Worm (Caenorhabditis elegans) whole organism, L4 larva: ENCODE data around the gene str-31.

ENCODE experiments used
- F26F4.8 ChIP-seq: fragments of 200-800 bp; sonication (Bioruptor generic); conservative IDR thresholded peaks from 2 replicates; pipeline ENCODE4 v1.3.6; 2022; ENCODE audit warnings: missing genetic modification characterization, missing compliant biosample characterization
- F49E8.2 ChIP-seq: sonication (generic microtip); optimal IDR thresholded peaks from 2 replicates; lab custom pipeline; 2016; ENCODE audit warnings: missing compliant biosample characterization, mild to moderate bottlenecking, missing genetic modification characterization, borderline replicate concordance
- T26A8.4 ChIP-seq: fragments of 200-800 bp; sonication (Bioruptor generic); IDR thresholded peaks from 2 replicates; pipeline ENCODE4 v1.3.6; 2022; ENCODE audit warnings: missing genetic modification characterization, missing compliant biosample characterization
- aha-1 ChIP-seq: fragments of 150-350 bp; peaks from one replicate; lab custom pipeline; 2014; ENCODE audit warnings: missing biosample characterization, missing genetic modification characterization
- ama-1 ChIP-seq: fragments of 150-350 bp; optimal IDR thresholded peaks from 2 replicates; lab custom pipeline; 2014; ENCODE audit warnings: inconsistent platforms, mixed read lengths
- arid-1 ChIP-seq: fragments of 200-800 bp; sonication (Bioruptor generic); conservative IDR thresholded peaks from 2 replicates; pipeline ENCODE4 v1.3.6; 2022; ENCODE audit warnings: missing genetic modification reagents, missing genetic modification characterization, missing compliant biosample characterization
- ceh-62 ChIP-seq: sonication (generic microtip); optimal IDR thresholded peaks from 2 replicates; lab custom pipeline; 2017; ENCODE audit warnings: missing biosample characterization, missing genetic modification characterization
- ctbp-1 ChIP-seq: fragments of 200-800 bp; sonication (Bioruptor generic); IDR thresholded peaks from 2 replicates; pipeline ENCODE4 v1.3.6; 2022; ENCODE audit warnings: missing genetic modification reagents, missing genetic modification characterization, missing compliant biosample characterization
- daf-12 ChIP-seq: fragments of 150-350 bp; optimal IDR thresholded peaks from 2 replicates; lab custom pipeline; 2014; ENCODE audit warnings: missing biosample characterization, missing genetic modification reagents, missing genetic modification characterization
- daf-16 ChIP-seq, 3 experiments: sonication (generic microtip); optimal IDR thresholded peaks; 2 replicates each; lab custom pipeline; 2016 to 2017; ENCODE audit warnings: missing genetic modification characterization in 3 of 3, missing genetic modification reagents in 3 of 3, mild to moderate bottlenecking in 2 of 3, missing compliant biosample characterization in 2 of 3, missing biosample characterization in 1 of 3, moderate library complexity in 1 of 3
- dmd-6 ChIP-seq: fragments of 200-800 bp; sonication (Bioruptor generic); IDR thresholded peaks from 2 replicates; pipeline ENCODE4 v1.3.6; 2022; ENCODE audit warnings: missing genetic modification reagents, missing genetic modification characterization, missing compliant biosample characterization
- dmd-9 ChIP-seq: fragments of 200-800 bp; sonication (Bioruptor generic); IDR thresholded peaks from 2 replicates; pipeline ENCODE4 v1.3.6; 2022; ENCODE audit warnings: missing genetic modification reagents, missing genetic modification characterization, missing compliant biosample characterization
- dve-1 ChIP-seq: sonication (generic microtip); optimal IDR thresholded peaks from 2 replicates; lab custom pipeline; 2017; ENCODE audit warnings: antibody characterized with exemption, mild to moderate bottlenecking, missing genetic modification characterization, missing compliant biosample characterization; ENCODE audit not compliant: insufficient read depth
- egl-27 ChIP-seq: sonication (generic microtip); optimal IDR thresholded peaks from 3 replicates; lab custom pipeline; 2017; ENCODE audit warnings: missing biosample characterization, missing genetic modification reagents, missing genetic modification characterization
- hif-1 ChIP-seq, 2 experiments: sonication (generic microtip); optimal IDR thresholded peaks; 2 replicates each; lab custom pipeline; 2016 to 2017; ENCODE audit warnings: missing compliant biosample characterization in 2 of 2, missing genetic modification characterization in 2 of 2, missing genetic modification reagents in 2 of 2, missing genotype in 2 of 2, mild to moderate bottlenecking in 1 of 2
- hlh-11 ChIP-seq: fragments of 200-800 bp; sonication (Bioruptor generic); optimal IDR thresholded peaks from 2 replicates; lab custom pipeline; 2018; ENCODE audit warnings: mild to moderate bottlenecking, missing genetic modification characterization, missing compliant biosample characterization
- hlh-30 ChIP-seq: sonication (generic microtip); optimal IDR thresholded peaks from 2 replicates; lab custom pipeline; 2017; ENCODE audit warnings: antibody characterized with exemption, mild to moderate bottlenecking, missing genetic modification characterization, missing compliant biosample characterization; ENCODE audit not compliant: insufficient read depth
- jun-1 ChIP-seq: fragments of 150-350 bp; optimal IDR thresholded peaks from 2 replicates; lab custom pipeline; 2014; ENCODE audit warnings: missing biosample characterization, missing genetic modification reagents, missing genetic modification characterization
- lim-7 ChIP-seq: fragments of 200-800 bp; sonication (Bioruptor generic); IDR thresholded peaks from 2 replicates; pipeline ENCODE4 v1.3.6; 2022; ENCODE audit warnings: missing genetic modification characterization, missing compliant biosample characterization
- lin-15B ChIP-seq: fragments of 150-350 bp; sonication (generic microtip); optimal IDR thresholded peaks from 3 replicates; lab custom pipeline; 2014; ENCODE audit warnings: missing biosample characterization, missing genetic modification characterization
- mdt-29 ChIP-seq: fragments of 200-800 bp; sonication (Bioruptor generic); IDR thresholded peaks from 2 replicates; pipeline ENCODE4 v1.3.6; 2022; ENCODE audit warnings: missing genetic modification reagents, missing genetic modification characterization, missing compliant biosample characterization
- mxl-3 ChIP-seq: fragments of 200-800 bp; sonication (Bioruptor generic); optimal IDR thresholded peaks from 2 replicates; lab custom pipeline; 2018; ENCODE audit warnings: mild to moderate bottlenecking, missing genetic modification characterization, missing compliant biosample characterization
- nhr-10 ChIP-seq: fragments of 150-350 bp; optimal IDR thresholded peaks from 2 replicates; lab custom pipeline; 2014; ENCODE audit warnings: missing biosample characterization, missing genetic modification characterization
- nhr-111 ChIP-seq: fragments of 200-800 bp; sonication (Bioruptor generic); optimal IDR thresholded peaks from 2 replicates; lab custom pipeline; 2018; ENCODE audit warnings: mild to moderate bottlenecking, missing genetic modification characterization, missing compliant biosample characterization
- nhr-25 ChIP-seq: sonication (generic microtip); optimal IDR thresholded peaks from 2 replicates; lab custom pipeline; 2017; ENCODE audit warnings: missing genetic modification characterization, mild to moderate bottlenecking, missing compliant biosample characterization, antibody characterized with exemption, moderate library complexity, borderline replicate concordance; ENCODE audit not compliant: insufficient read depth
- nhr-42 ChIP-seq: fragments of 200-800 bp; sonication (Bioruptor generic); IDR thresholded peaks from 2 replicates; pipeline ENCODE4 v1.3.6; 2022; ENCODE audit warnings: missing genetic modification characterization, missing compliant biosample characterization
- nhr-48 ChIP-seq: sonication (generic microtip); optimal IDR thresholded peaks from 2 replicates; lab custom pipeline; 2016; ENCODE audit warnings: mild to moderate bottlenecking, missing genetic modification characterization, missing compliant biosample characterization
- nhr-6 ChIP-seq: fragments of 150-350 bp; optimal IDR thresholded peaks from 2 replicates; lab custom pipeline; 2014; ENCODE audit warnings: missing biosample characterization, missing genetic modification characterization
- pqm-1 ChIP-seq: sonication (generic microtip); optimal IDR thresholded peaks from 2 replicates; lab custom pipeline; 2017; ENCODE audit warnings: missing biosample characterization, missing genetic modification characterization
- rbr-2 ChIP-seq: sonication (generic microtip); optimal IDR thresholded peaks from 2 replicates; lab custom pipeline; 2016; ENCODE audit warnings: missing genotype, missing genetic modification characterization, missing compliant biosample characterization
- set-16 ChIP-seq: fragments of 200-800 bp; sonication (Bioruptor generic); IDR thresholded peaks from 2 replicates; pipeline ENCODE4 v1.3.6; 2022; ENCODE audit warnings: missing genetic modification reagents, missing genetic modification characterization, missing compliant biosample characterization
- snpc-1.2 ChIP-seq: fragments of 200-800 bp; sonication (Bioruptor generic); IDR thresholded peaks from 2 replicates; pipeline ENCODE4 v1.3.6; 2022; ENCODE audit warnings: missing genetic modification reagents, missing genetic modification characterization, missing compliant biosample characterization
- spr-3 ChIP-seq: fragments of 200-800 bp; sonication (Bioruptor generic); optimal IDR thresholded peaks from 2 replicates; lab custom pipeline; 2018; ENCODE audit warnings: mild to moderate bottlenecking, missing genetic modification characterization, missing compliant biosample characterization
- tra-1 ChIP-seq: fragments of 200-800 bp; sonication (Bioruptor generic); IDR thresholded peaks from 2 replicates; pipeline ENCODE4 v1.3.6; 2022; ENCODE audit warnings: missing genetic modification reagents, missing genetic modification characterization, missing compliant biosample characterization
- unc-62 ChIP-seq, 3 experiments: fragments of 150-350 bp in 1 of 3; sonication (generic microtip); optimal IDR thresholded peaks in 2 of 3; peaks in 1 of 3; 1 replicate in 1 of 3; 2 replicates in 2 of 3; lab custom pipeline; 2014 to 2017; ENCODE audit warnings: missing biosample characterization in 3 of 3, missing genetic modification characterization in 3 of 3, missing genetic modification reagents in 3 of 3, missing genotype in 1 of 3
- zip-11 ChIP-seq: fragments of 200-800 bp; sonication (Bioruptor generic); IDR thresholded peaks from 2 replicates; pipeline ENCODE4 v1.3.6; 2022; ENCODE audit warnings: missing genetic modification characterization, missing compliant biosample characterization
- ztf-7 ChIP-seq: fragments of 150-350 bp; optimal IDR thresholded peaks from 2 replicates; lab custom pipeline; 2014; ENCODE audit warnings: missing biosample characterization, missing genetic modification characterization

str-31 gene

DNA sequence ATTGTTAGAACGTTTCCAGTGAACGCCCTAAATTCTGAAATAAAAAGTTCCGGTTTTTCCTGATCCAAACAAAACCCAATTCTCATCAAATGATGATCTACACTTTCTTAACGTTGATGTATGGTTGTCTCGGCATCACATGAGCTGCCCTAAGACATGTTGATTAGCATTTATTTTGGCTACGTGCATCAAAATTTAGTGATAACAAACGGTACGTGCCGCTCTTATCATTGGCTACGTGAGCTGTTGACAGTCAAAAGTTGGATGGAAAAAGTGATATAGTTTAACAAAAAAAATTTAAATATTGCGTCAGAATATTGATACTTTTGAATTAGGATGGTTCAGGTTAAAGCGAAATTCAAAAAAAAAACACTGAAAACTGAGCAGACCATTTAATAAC is 39.6 kb upstream of the str-31 start:
- TF ChIP-seq dmd-9 (GFP tag; lab: Robert Waterston, UW) = no peak
- no peak for TF ChIP-seq nhr-10 (tag; lab: Kevin White, UChicago)
- TF ChIP-seq aha-1 = peak; percentile 99
- no peak for TF ChIP-seq nhr-25 (tag; lab: Kevin White, UChicago)
- TF ChIP-seq rbr-2 (tag; lab: Kevin White, UChicago) = no peak
- TF ChIP-seq zip-11 (GFP tag; lab: Robert Waterston, UW) = no peak
- no peak for TF ChIP-seq daf-16 (GFP tag; optimal IDR thresholded peaks at IDR 0.05; lab: Kevin White, UChicago)
- peak; percentile 97 for TF ChIP-seq daf-16 (tag; optimal IDR thresholded peaks at IDR 0.05; lab: Kevin White, UChicago)
- TF ChIP-seq hlh-11 = no peak
- peak; percentile 66 for TF ChIP-seq dmd-6 (GFP tag; lab: Robert Waterston, UW)
- peak; percentile 40 for TF ChIP-seq hlh-30
- peak; percentile 48 for TF ChIP-seq pqm-1 (tag; lab: Kevin White, UChicago)
- no peak for TF ChIP-seq ceh-62 (tag; lab: Kevin White, UChicago)
- TF ChIP-seq lin-15B (tag; lab: Kevin White, UChicago) = no peak
- peak in 1 of 2 experiments; percentile 70 for TF ChIP-seq hif-1 (tag; optimal IDR thresholded peaks at IDR 0.05; lab: Kevin White, UChicago)
- no peak for TF ChIP-seq T26A8.4 (GFP tag; lab: Robert Waterston, UW)
- TF ChIP-seq arid-1 (GFP tag; lab: Robert Waterston, UW) = no peak
- no peak for TF ChIP-seq F49E8.2 (tag; lab: Kevin White, UChicago)
- TF ChIP-seq dve-1 (tag; lab: Kevin White, UChicago) = no peak
- no peak for TF ChIP-seq tra-1 (GFP tag; lab: Robert Waterston, UW)
- TF ChIP-seq jun-1 = no peak
- no peak for TF ChIP-seq mdt-29 (GFP tag; lab: Robert Waterston, UW)

DNA sequence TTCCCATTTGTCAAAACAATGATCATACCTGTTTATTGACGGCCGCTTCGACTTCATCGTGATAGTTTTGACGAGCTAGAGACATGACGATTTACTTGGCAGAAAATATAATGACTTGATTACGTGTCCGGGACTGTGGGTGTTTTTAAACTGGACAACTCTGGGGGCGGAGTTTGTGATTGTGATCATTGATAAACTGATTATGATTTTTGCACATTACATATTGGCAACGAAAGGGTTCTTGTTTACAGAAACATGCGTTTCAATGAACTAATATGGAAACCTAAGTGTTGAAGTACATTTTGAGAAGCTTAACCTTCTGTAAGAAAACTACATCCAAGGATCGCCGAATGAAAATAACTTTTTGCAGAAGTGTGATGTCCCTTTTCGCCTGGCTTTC is 39.0 kb upstream of the str-31 start, which contains the start of gene ftn-1:
ftn-1 (minus strand) TSS at position 101 of the 400 bp plus-strand sequence.
- TF ChIP-seq mxl-3 (GFP tag; lab: Kevin White, UChicago) (no peak), nhr-48 (tag; lab: Kevin White, UChicago) (no peak), ama-1 (lab: Kevin White, UChicago) (peak; percentile 37), unc-62 (GFP tag; optimal IDR thresholded peaks at IDR 0.05 in 1 of 2; lab: Kevin White, UChicago) (peak in 1 of 2 experiments; percentile 48), unc-62 (tag; optimal IDR thresholded peaks at IDR 0.05; lab: Kevin White, UChicago) (no peak), daf-16 (GFP tag; optimal IDR thresholded peaks at IDR 0.05; lab: Kevin White, UChicago) (no peak), daf-16 (tag; optimal IDR thresholded peaks at IDR 0.05; lab: Kevin White, UChicago) (peak; percentile 74)

DNA sequence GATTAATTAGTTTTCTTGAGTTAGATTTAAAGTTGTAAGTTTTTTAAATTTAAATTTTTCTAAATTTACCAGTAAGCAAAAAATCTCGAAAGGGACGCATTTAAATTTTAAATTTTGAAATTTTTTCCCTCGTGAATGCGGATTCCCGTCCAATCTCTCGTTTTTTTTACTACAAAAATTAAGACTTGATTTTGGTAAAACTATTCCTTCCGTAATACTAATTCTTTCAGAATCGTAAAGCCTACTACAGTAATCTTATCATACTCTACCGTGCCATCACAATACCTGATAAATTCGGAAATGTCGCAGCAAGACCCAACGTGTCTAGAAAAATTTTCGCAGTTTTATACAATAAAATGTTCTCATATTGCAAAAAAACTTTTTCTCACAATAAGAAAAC is 36.7 kb upstream of the str-31 start, which contains the start of the genes C54F6.19 and nhx-3:
C54F6.19 (plus strand) TSS at position 301 of the 400 bp plus-strand sequence.
nhx-3 (minus strand) TSS at position 337 of the 400 bp plus-strand sequence.
- TF ChIP-seq dmd-6 (GFP tag; lab: Robert Waterston, UW) (no peak), ctbp-1 (no peak), spr-3 (GFP tag; lab: Kevin White, UChicago) (no peak), set-16 (GFP tag; lab: Robert Waterston, UW) (no peak), daf-12 (tag; lab: Kevin White, UChicago) (no peak), snpc-1.2 (no peak), dmd-9 (GFP tag; lab: Robert Waterston, UW) (no peak), F26F4.8 (GFP tag; lab: Robert Waterston, UW) (no peak), pqm-1 (tag; lab: Kevin White, UChicago) (no peak), nhr-42 (no peak), lin-15B (tag; lab: Kevin White, UChicago) (no peak), nhr-10 (tag; lab: Kevin White, UChicago) (no peak), unc-62 (GFP tag; optimal IDR thresholded peaks at IDR 0.05 in 1 of 2; lab: Kevin White, UChicago) (no peak), unc-62 (tag; optimal IDR thresholded peaks at IDR 0.05; lab: Kevin White, UChicago) (no peak), egl-27 (tag; lab: Kevin White, UChicago) (no peak), nhr-6 (tag; lab: Kevin White, UChicago) (no peak), nhr-111 (GFP tag; lab: Kevin White, UChicago) (no peak), ztf-7 (no peak), lim-7 (GFP tag; lab: Robert Waterston, UW) (no peak)
